Worm (Caenorhabditis elegans): ENCODE results near the gene sto-5.

Gene sto-5

ce11 chrX:16796826-16797225 lies 28.4 kb downstream of the sto-5 start (continued):
- TF ChIP-seq rbr-2 (tag; optimal IDR thresholded peaks at IDR 0.05) (peak; percentile 91), lin-39 (tag; optimal IDR thresholded peaks at IDR 0.05) (no peak), fos-1 (tag; optimal IDR thresholded peaks at IDR 0.05) (no peak), snpc-4 (tag; optimal IDR thresholded peaks at IDR 0.05) (no peak), zfp-3 (GFP tag; conservative IDR thresholded peaks at IDR 0.05) (peak; percentile 64; the same call in 1 of the 2 replicates), F37D6.2 (tag; optimal IDR thresholded peaks at IDR 0.05) (peak; percentile 76), aly-2 (tag; optimal IDR thresholded peaks at IDR 0.05) (no peak), mdl-1 (tag; optimal IDR thresholded peaks at IDR 0.05) (peak; percentile 95 to 99), lir-3 (tag; optimal IDR thresholded peaks at IDR 0.05) (no peak), nhr-77 (tag; optimal IDR thresholded peaks at IDR 0.05) (peak; percentile 81), nhr-102 (tag; optimal IDR thresholded peaks at IDR 0.05) (peak; percentile 73), ZK546.5 (tag; optimal IDR thresholded peaks at IDR 0.05) (no peak), saeg-2 (GFP tag; IDR thresholded peaks at IDR 0.05) (peak; percentile 66), zag-1 (tag; optimal IDR thresholded peaks at IDR 0.05) (peak; percentile 25), unc-39 (tag; optimal IDR thresholded peaks at IDR 0.05) (no peak), dmd-9 (GFP tag; IDR thresholded peaks at IDR 0.05) (no peak), dmd-6 (GFP tag; IDR thresholded peaks at IDR 0.05) (peak; percentile 95), zfp-2 (tag; optimal IDR thresholded peaks at IDR 0.05) (no peak), hlh-11 (tag; optimal IDR thresholded peaks at IDR 0.05) (peak; percentile 99), tag-97 (GFP tag; IDR thresholded peaks at IDR 0.05) (no peak), arid-1 (GFP tag; conservative IDR thresholded peaks at IDR 0.05) (0 out of 2 replicates have a peak, but pooled peaks have one; percentile 42), T26A8.4 (GFP tag; IDR thresholded peaks at IDR 0.05) (peak; percentile 55; the same call in 1 of the 2 replicates), ztf-7 (tag; optimal IDR thresholded peaks at IDR 0.05) (peak; percentile 7), mes-2 (tag; optimal IDR thresholded peaks at IDR 0.05; ENCODE audit: poor library complexity, severe bottlenecking) (peak; percentile 52), set-16 (GFP tag; IDR thresholded peaks at IDR 0.05) (peak; percentile 67; the same call in 1 of the 2 replicates), F26F4.8 (GFP tag; conservative IDR thresholded peaks at IDR 0.05) (no peak), lin-1 (GFP tag; IDR thresholded peaks at IDR 0.05) (peak; percentile 82), lin-38 (GFP tag; IDR thresholded peaks at IDR 0.05) (peak; percentile 41; the same call in 1 of the 2 replicates), vab-7 (GFP tag; IDR thresholded peaks at IDR 0.05) (0 out of 2 replicates have a peak, but pooled peaks have one; percentile 40), mep-1 (tag; optimal IDR thresholded peaks at IDR 0.05) (peak; percentile 95), ztf-11 (tag; optimal IDR thresholded peaks at IDR 0.05) (no peak), daf-19 (GFP tag; conservative IDR thresholded peaks at IDR 0.05) (no peak), nhr-237 (tag; optimal IDR thresholded peaks at IDR 0.05) (no peak), zip-11 (GFP tag; IDR thresholded peaks at IDR 0.05) (no peak)

DNA sequence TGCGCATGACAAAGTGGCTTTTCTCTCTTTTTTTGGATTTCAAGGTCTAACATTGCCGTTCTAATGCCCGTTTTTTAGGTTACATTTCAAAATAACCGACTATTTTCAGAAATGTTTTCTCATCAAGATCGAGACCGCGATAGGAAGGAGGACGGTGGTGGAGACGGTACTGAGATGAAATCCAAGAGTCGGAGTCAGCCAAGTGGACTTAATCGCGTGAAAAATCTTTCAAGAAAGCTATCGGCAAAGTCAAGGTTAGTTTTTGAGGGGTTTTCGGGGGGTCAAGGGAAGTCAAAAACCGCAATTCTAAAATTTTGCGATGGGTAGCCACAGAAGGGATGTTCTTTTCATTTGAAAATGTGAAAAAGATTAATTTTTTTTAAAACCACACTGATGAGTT lies 29.3 kb downstream of the sto-5 start, which contains the start of gene aak-2:
Gene aak-2 (plus strand): TSS at position 110 of the 400 bp plus-strand sequence.
- TF ChIP-seq unc-62 (GFP tag; optimal IDR thresholded peaks at IDR 0.05 in 1 of 2): peak in 1 of 2 experiments; percentile 41
- no peak for TF ChIP-seq unc-62 (tag; optimal IDR thresholded peaks at IDR 0.05)
- TF ChIP-seq F26F4.8 (GFP tag; conservative IDR thresholded peaks at IDR 0.05): no peak
- TF ChIP-seq aha-1 (tag): peak; percentile 15

DNA sequence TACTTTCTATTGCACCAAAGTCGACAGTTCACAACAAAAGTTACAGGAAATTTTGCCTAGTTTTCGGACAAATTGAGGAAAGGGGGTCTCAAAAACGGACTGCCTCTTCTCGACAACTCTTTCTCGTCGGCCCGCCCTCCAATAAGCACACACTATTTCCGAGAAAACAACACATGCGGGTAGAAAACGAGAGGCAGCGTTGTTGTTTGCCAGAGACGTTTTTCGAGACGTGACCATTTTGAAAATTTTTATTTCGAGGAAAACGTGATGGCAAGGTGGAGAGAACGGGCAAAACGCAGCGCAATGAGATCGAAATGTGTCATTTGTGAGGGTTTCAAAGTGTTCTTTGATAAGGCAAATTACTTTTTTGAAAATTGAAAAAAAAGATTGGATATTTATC lies 31.8 kb downstream of the sto-5 start:
- no peak for TF ChIP-seq unc-39 (tag; optimal IDR thresholded peaks at IDR 0.05)
- TF ChIP-seq lin-29 (GFP tag; IDR thresholded peaks at IDR 0.05): no peak
- TF ChIP-seq nhr-28 (tag; optimal IDR thresholded peaks at IDR 0.05): no peak
- TF ChIP-seq nhr-41 (GFP tag; IDR thresholded peaks at IDR 0.05): no peak
- TF ChIP-seq hlh-11 (tag; optimal IDR thresholded peaks at IDR 0.05): peak; percentile 30
- TF ChIP-seq dmd-6 (GFP tag; IDR thresholded peaks at IDR 0.05): peak; percentile 64
- no peak for TF ChIP-seq nhr-25 (tag; optimal IDR thresholded peaks at IDR 0.05; ENCODE audit: borderline replicate concordance, insufficient read depth)
- TF ChIP-seq nhr-111 (GFP tag; optimal IDR thresholded peaks at IDR 0.05): no peak
- no peak for TF ChIP-seq nhr-76 (tag; optimal IDR thresholded peaks at IDR 0.05)
- no peak for TF ChIP-seq dve-1 (tag; optimal IDR thresholded peaks at IDR 0.05; ENCODE audit: insufficient read depth)
- no peak for TF ChIP-seq ceh-28 (tag; optimal IDR thresholded peaks at IDR 0.05)
- no peak for TF ChIP-seq lin-39 (tag; optimal IDR thresholded peaks at IDR 0.05)
- TF ChIP-seq hif-1 (tag; optimal IDR thresholded peaks at IDR 0.05): peak in 1 of 2 experiments; percentile 78
- TF ChIP-seq daf-16 (GFP tag; optimal IDR thresholded peaks at IDR 0.05): no peak
- peak; percentile 57 for TF ChIP-seq daf-16 (tag; optimal IDR thresholded peaks at IDR 0.05)
- TF ChIP-seq lim-7 (GFP tag; IDR thresholded peaks at IDR 0.05): 0 out of 2 replicates have a peak, but pooled peaks have one; percentile 7
- TF ChIP-seq D1046.2 (GFP tag; IDR thresholded peaks at IDR 0.05): no peak
- no peak for TF ChIP-seq ama-1 (optimal IDR thresholded peaks at IDR 0.05)
- no peak for TF ChIP-seq nhr-102 (tag; optimal IDR thresholded peaks at IDR 0.05)

Data from whole organism, L4 larva.